Worm (Caenorhabditis elegans): ENCODE results near the gene rib-2.

Gene rib-2

ce11 chrIII:10719057-10719456, 23.6 kb upstream of the rib-2 start:
- TF ChIP-seq nhr-28 (tag; optimal IDR thresholded peaks at IDR 0.05) (no peak), tbx-8 (GFP tag; optimal IDR thresholded peaks at IDR 0.05) (no peak), lsy-2 (tag; optimal IDR thresholded peaks at IDR 0.05) (no peak), elt-1 (tag; optimal IDR thresholded peaks at IDR 0.05; ENCODE audit: borderline replicate concordance, insufficient read depth) (no peak), zip-8 (tag; optimal IDR thresholded peaks at IDR 0.05) (no peak), blmp-1 (tag; optimal IDR thresholded peaks at IDR 0.05) (no peak), flh-1 (GFP tag; optimal IDR thresholded peaks at IDR 0.05) (no peak), unc-62 (GFP tag; optimal IDR thresholded peaks at IDR 0.05) (no peak), ham-2 (GFP tag; optimal IDR thresholded peaks at IDR 0.05) (no peak), ceh-43 (GFP tag; optimal IDR thresholded peaks at IDR 0.05) (no peak), lin-13 (tag; optimal IDR thresholded peaks at IDR 0.05) (no peak)

DNA sequence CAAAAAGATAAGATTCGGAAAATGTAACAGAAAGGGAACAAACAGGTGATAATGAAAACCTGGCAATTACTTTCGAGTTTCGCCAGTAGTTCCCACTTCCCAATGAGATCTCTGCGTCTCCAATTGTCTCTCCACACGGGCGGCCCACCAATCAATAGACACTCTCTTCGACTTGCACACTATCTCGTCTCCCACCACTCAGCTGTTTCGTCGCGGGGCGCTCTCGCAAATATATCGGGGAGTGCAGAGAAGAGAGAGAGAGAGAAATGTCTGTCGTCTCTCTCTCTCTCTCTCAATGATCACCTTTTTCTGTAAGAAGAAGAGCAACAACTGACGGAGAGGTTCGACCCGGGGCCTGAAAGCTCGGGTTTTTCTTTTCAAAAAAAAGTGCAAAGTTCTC, 22.4 kb upstream of the rib-2 start:
- TF ChIP-seq drap-1 (GFP tag; optimal IDR thresholded peaks at IDR 0.05) (peak; percentile 60), nhr-237 (tag; optimal IDR thresholded peaks at IDR 0.05) (peak; percentile 29), elt-1 (tag; optimal IDR thresholded peaks at IDR 0.05; ENCODE audit: borderline replicate concordance, insufficient read depth) (no peak), flh-1 (GFP tag; optimal IDR thresholded peaks at IDR 0.05) (no peak), hlh-1 (tag; optimal IDR thresholded peaks at IDR 0.05) (peak; percentile 94), ztf-11 (tag; optimal IDR thresholded peaks at IDR 0.05) (no peak), unc-62 (GFP tag; optimal IDR thresholded peaks at IDR 0.05) (peak; percentile 53), bed-3 (GFP tag; optimal IDR thresholded peaks at IDR 0.05) (no peak), M03D4.4 (tag; optimal IDR thresholded peaks at IDR 0.05) (no peak), mep-1 (tag; optimal IDR thresholded peaks at IDR 0.05) (peak; percentile 84), nhr-76 (tag; optimal IDR thresholded peaks at IDR 0.05) (no peak), snpc-4 (tag; optimal IDR thresholded peaks at IDR 0.05) (no peak), mls-2 (tag; optimal IDR thresholded peaks at IDR 0.05) (peak; percentile 80), cnd-1 (tag; optimal IDR thresholded peaks at IDR 0.05) (peak; percentile 46), sptf-1 (tag; optimal IDR thresholded peaks at IDR 0.05) (no peak), ceh-43 (GFP tag; optimal IDR thresholded peaks at IDR 0.05) (no peak), lin-13 (tag; optimal IDR thresholded peaks at IDR 0.05) (peak; percentile 39), ceh-39 (tag; optimal IDR thresholded peaks at IDR 0.05) (peak; percentile 54), lin-32 (GFP tag; optimal IDR thresholded peaks at IDR 0.05) (peak; percentile 43), pha-4 (tag; optimal IDR thresholded peaks at IDR 0.05) (peak; percentile 61), sem-2 (GFP tag; optimal IDR thresholded peaks at IDR 0.05) (no peak), zip-8 (tag; optimal IDR thresholded peaks at IDR 0.05) (no peak), lsy-2 (tag; optimal IDR thresholded peaks at IDR 0.05) (peak; percentile 40), ces-1 (GFP tag; optimal IDR thresholded peaks at IDR 0.05) (peak; percentile 76), unc-120 (tag; optimal IDR thresholded peaks at IDR 0.05; ENCODE audit: poor library complexity, severe bottlenecking) (peak; percentile 76)

DNA sequence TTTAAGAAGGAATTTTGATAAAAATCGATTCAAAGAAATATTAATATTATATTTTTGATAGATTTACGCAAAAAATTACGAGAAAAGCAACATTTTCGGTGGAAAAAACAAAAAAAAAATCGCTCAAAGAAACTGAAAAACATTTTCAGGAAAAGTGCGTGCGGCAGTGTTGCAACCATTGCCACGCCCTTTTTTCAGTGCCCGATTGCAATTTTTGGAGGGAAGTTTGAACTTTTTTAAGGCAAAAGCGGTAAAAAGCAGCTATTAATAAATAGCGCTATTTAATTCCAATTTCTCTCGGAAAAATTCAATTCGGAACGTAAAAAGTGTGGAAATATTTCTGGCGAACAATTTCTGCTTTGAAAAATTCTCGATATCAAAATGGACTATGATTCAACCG, 21.6 kb upstream of the rib-2 start:
- TF ChIP-seq ztf-11 (tag; optimal IDR thresholded peaks at IDR 0.05) (no peak), mls-2 (tag; optimal IDR thresholded peaks at IDR 0.05) (no peak), nhr-12 (tag; optimal IDR thresholded peaks at IDR 0.05) (no peak), nhr-237 (tag; optimal IDR thresholded peaks at IDR 0.05) (no peak), ces-1 (GFP tag; optimal IDR thresholded peaks at IDR 0.05) (no peak), mep-1 (tag; optimal IDR thresholded peaks at IDR 0.05) (no peak), lsy-2 (tag; optimal IDR thresholded peaks at IDR 0.05) (no peak), unc-39 (tag; optimal IDR thresholded peaks at IDR 0.05) (no peak), pha-4 (tag; optimal IDR thresholded peaks at IDR 0.05) (no peak), cnd-1 (tag; optimal IDR thresholded peaks at IDR 0.05) (no peak), mab-5 (tag; optimal IDR thresholded peaks at IDR 0.05) (no peak), ceh-39 (tag; optimal IDR thresholded peaks at IDR 0.05) (no peak), lin-32 (GFP tag; optimal IDR thresholded peaks at IDR 0.05) (no peak), unc-120 (tag; optimal IDR thresholded peaks at IDR 0.05; ENCODE audit: poor library complexity, severe bottlenecking) (no peak), unc-62 (GFP tag; optimal IDR thresholded peaks at IDR 0.05) (no peak)

DNA sequence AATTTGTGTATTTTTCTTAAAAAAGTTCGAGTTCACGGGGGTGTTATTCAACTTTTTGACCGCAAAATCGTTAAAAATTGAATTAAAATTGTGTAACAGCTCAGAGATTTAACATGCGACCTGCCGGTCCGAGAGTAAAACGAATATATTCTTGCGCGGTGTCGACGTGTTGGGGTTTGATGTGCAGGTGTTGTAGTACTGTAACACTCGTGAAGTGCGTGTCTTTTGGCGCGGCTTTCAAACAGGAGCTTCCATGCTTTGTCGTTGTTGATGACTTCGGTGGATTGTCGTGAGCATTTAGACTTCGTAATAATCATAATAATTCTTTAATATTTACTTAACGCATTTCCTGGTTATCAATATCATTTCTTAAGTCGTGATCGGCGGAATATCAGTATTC, 12.1 kb upstream of the rib-2 start, which contains the start of gene tat-3:
Gene tat-3 (minus strand): TSS at position 196 of the 400 bp plus-strand sequence.
- TF ChIP-seq unc-62 (GFP tag; optimal IDR thresholded peaks at IDR 0.05): no peak
- TF ChIP-seq ceh-83 (GFP tag; optimal IDR thresholded peaks at IDR 0.05): no peak
- TF ChIP-seq hlh-1 (tag; optimal IDR thresholded peaks at IDR 0.05): no peak
- TF ChIP-seq flh-1 (GFP tag; optimal IDR thresholded peaks at IDR 0.05): no peak
- no peak for TF ChIP-seq nhr-12 (tag; optimal IDR thresholded peaks at IDR 0.05)
- no peak for TF ChIP-seq zip-8 (tag; optimal IDR thresholded peaks at IDR 0.05)
- no peak for TF ChIP-seq ceh-43 (GFP tag; optimal IDR thresholded peaks at IDR 0.05)
- no peak for TF ChIP-seq nhr-76 (tag; optimal IDR thresholded peaks at IDR 0.05)
- no peak for TF ChIP-seq ztf-11 (tag; optimal IDR thresholded peaks at IDR 0.05)
- TF ChIP-seq unc-39 (tag; optimal IDR thresholded peaks at IDR 0.05): no peak
- TF ChIP-seq ceh-39 (tag; optimal IDR thresholded peaks at IDR 0.05): no peak
- no peak for TF ChIP-seq ham-2 (GFP tag; optimal IDR thresholded peaks at IDR 0.05)
